Worm (Caenorhabditis elegans) whole organism, young adult: ENCODE data around the gene srx-62.

Experiments
- B0035.1 ChIP-seq: sonication (generic microtip); optimal IDR thresholded peaks from 2 replicates; lab custom pipeline; 2016; ENCODE audit warnings: missing genetic modification characterization, mild to moderate bottlenecking, missing compliant biosample characterization, missing genotype, missing genetic modification reagents
- B0261.1 ChIP-seq: sonication (generic microtip); optimal IDR thresholded peaks from 2 replicates; lab custom pipeline; 2016; ENCODE audit warnings: mild to moderate bottlenecking, missing genetic modification characterization, moderate library complexity, missing compliant biosample characterization
- C06A6.2 ChIP-seq: fragments of 200-800 bp; sonication (Bioruptor generic); conservative IDR thresholded peaks from 2 replicates; pipeline ENCODE4 v1.3.6; 2022; ENCODE audit warnings: missing genetic modification characterization, missing compliant biosample characterization
- F10E7.11 ChIP-seq: sonication (generic microtip); optimal IDR thresholded peaks from 2 replicates; lab custom pipeline; 2017; ENCODE audit warnings: mild to moderate bottlenecking, missing genetic modification characterization, moderate library complexity, missing compliant biosample characterization
- F22D6.2 ChIP-seq: sonication (generic microtip); optimal IDR thresholded peaks from 2 replicates; lab custom pipeline; 2016; ENCODE audit warnings: mild to moderate bottlenecking, missing genetic modification characterization, missing compliant biosample characterization
- F23B12.7 ChIP-seq: sonication (generic microtip); optimal IDR thresholded peaks from 2 replicates; lab custom pipeline; 2017; ENCODE audit warnings: missing genetic modification characterization, mild to moderate bottlenecking, missing compliant biosample characterization, antibody characterized with exemption, moderate library complexity; ENCODE audit not compliant: insufficient read depth
- F37B4.10 ChIP-seq: fragments of 200-800 bp; sonication (Bioruptor generic); IDR thresholded peaks from 2 replicates; pipeline ENCODE4 v1.3.6; 2022; ENCODE audit warnings: missing genetic modification characterization, missing compliant biosample characterization
- F39B2.1 ChIP-seq: fragments of 200-800 bp; sonication (Bioruptor generic); IDR thresholded peaks from 2 replicates; pipeline ENCODE4 v1.3.6; 2022; ENCODE audit warnings: missing genetic modification reagents, missing genetic modification characterization, missing compliant biosample characterization
- F49E8.2 ChIP-seq: sonication (generic microtip); optimal IDR thresholded peaks from 3 replicates; lab custom pipeline; 2017; ENCODE audit warnings: missing genetic modification characterization, mild to moderate bottlenecking, missing compliant biosample characterization, antibody characterized with exemption, moderate library complexity; ENCODE audit not compliant: insufficient read depth
- K12H6.12 ChIP-seq: fragments of 200-800 bp; sonication (Bioruptor generic); optimal IDR thresholded peaks from 2 replicates; lab custom pipeline; 2018; ENCODE audit warnings: mild to moderate bottlenecking, missing genetic modification characterization, missing compliant biosample characterization
- Y56A3A.18 ChIP-seq: fragments of 200-800 bp; sonication (Bioruptor generic); IDR thresholded peaks from 2 replicates; pipeline ENCODE4 v1.3.6; 2022; ENCODE audit warnings: missing genetic modification reagents, missing genetic modification characterization, missing compliant biosample characterization
- attf-3 ChIP-seq: fragments of 200-800 bp; sonication (Bioruptor generic); conservative IDR thresholded peaks from 2 replicates; pipeline ENCODE4 v1.3.6; 2022; ENCODE audit warnings: missing genetic modification reagents, missing genetic modification characterization, missing compliant biosample characterization
- bed-2 ChIP-seq: fragments of 200-800 bp; sonication (Bioruptor generic); IDR thresholded peaks from 2 replicates; pipeline ENCODE4 v1.3.6; 2022; ENCODE audit warnings: missing genetic modification reagents, missing genetic modification characterization, missing compliant biosample characterization
- cebp-1 ChIP-seq, 2 experiments: fragments of 200-800 bp in 1 of 2; sonication (Bioruptor generic) in 1 of 2; sonication (generic microtip) in 1 of 2; IDR thresholded peaks in 1 of 2; optimal IDR thresholded peaks in 1 of 2; 2 replicates each; pipeline versions ENCODE4 v1.3.6 to Lab custom; 2017 to 2022; ENCODE audit warnings: missing compliant biosample characterization in 2 of 2, missing genetic modification characterization in 2 of 2, mild to moderate bottlenecking in 1 of 2, missing genetic modification reagents in 1 of 2, moderate library complexity in 1 of 2
- cebp-2 ChIP-seq: fragments of 200-800 bp; sonication (Bioruptor generic); IDR thresholded peaks from 2 replicates; pipeline ENCODE4 v1.3.6; 2022; ENCODE audit warnings: missing genetic modification characterization, missing compliant biosample characterization
- dpl-1 ChIP-seq: fragments of 150-350 bp; optimal IDR thresholded peaks from 2 replicates; lab custom pipeline; 2014; ENCODE audit warnings: missing biosample characterization, missing genetic modification reagents, missing genetic modification characterization
- egl-44 ChIP-seq: fragments of 200-800 bp; sonication (Bioruptor generic); IDR thresholded peaks from 2 replicates; pipeline ENCODE4 v1.3.6; 2022; ENCODE audit warnings: missing genetic modification reagents, missing genetic modification characterization, missing compliant biosample characterization
- ets-4 ChIP-seq: fragments of 200-800 bp; sonication (Bioruptor generic); optimal IDR thresholded peaks from 2 replicates; lab custom pipeline; 2018; ENCODE audit warnings: mild to moderate bottlenecking, missing genetic modification characterization, missing compliant biosample characterization
- him-1 ChIP-seq: sonication (generic microtip); optimal IDR thresholded peaks from 2 replicates; lab custom pipeline; 2016; ENCODE audit warnings: missing genotype, missing genetic modification reagents, missing genetic modification characterization, missing compliant biosample characterization
- hlh-12 ChIP-seq: sonication (generic microtip); optimal IDR thresholded peaks from 2 replicates; lab custom pipeline; 2016; ENCODE audit warnings: missing genetic modification characterization, missing compliant biosample characterization
- hlh-26 ChIP-seq: fragments of 200-800 bp; sonication (Bioruptor generic); conservative IDR thresholded peaks from 2 replicates; pipeline ENCODE4 v1.3.6; 2022; ENCODE audit warnings: missing genetic modification reagents, missing genetic modification characterization, missing compliant biosample characterization
- hmg-1.2 ChIP-seq: fragments of 200-800 bp; sonication (Bioruptor generic); IDR thresholded peaks from 2 replicates; pipeline ENCODE4 v1.3.6; 2022; ENCODE audit warnings: missing genetic modification reagents, missing genetic modification characterization, missing compliant biosample characterization
- hrde-1 ChIP-seq: sonication (generic microtip); optimal IDR thresholded peaks from 2 replicates; lab custom pipeline; 2016; ENCODE audit warnings: missing genetic modification characterization, mild to moderate bottlenecking, missing compliant biosample characterization, moderate library complexity, missing genotype, missing genetic modification reagents, borderline replicate concordance
- let-607 ChIP-seq, 2 experiments: fragments of 200-800 bp in 1 of 2; sonication (Bioruptor generic) in 1 of 2; sonication (generic microtip) in 1 of 2; optimal IDR thresholded peaks; 2 replicates each; lab custom pipeline; 2016 to 2018; ENCODE audit warnings: mild to moderate bottlenecking in 2 of 2, missing compliant biosample characterization in 2 of 2, missing genetic modification characterization in 2 of 2, moderate library complexity in 2 of 2, missing genotype in 1 of 2
- lin-40 ChIP-seq: sonication (generic microtip); optimal IDR thresholded peaks from 2 replicates; lab custom pipeline; 2016; ENCODE audit warnings: missing genetic modification characterization, mild to moderate bottlenecking, missing compliant biosample characterization, missing genotype, missing genetic modification reagents
- madf-10 ChIP-seq: sonication (generic microtip); optimal IDR thresholded peaks from 2 replicates; lab custom pipeline; 2016; ENCODE audit warnings: mild to moderate bottlenecking, missing genetic modification characterization, missing compliant biosample characterization
- madf-6 ChIP-seq: fragments of 200-800 bp; sonication (Bioruptor generic); IDR thresholded peaks from 2 replicates; pipeline ENCODE4 v1.3.6; 2022; ENCODE audit warnings: missing genetic modification reagents, missing genetic modification characterization, missing compliant biosample characterization
- mel-28 ChIP-seq: sonication (generic microtip); optimal IDR thresholded peaks from 2 replicates; lab custom pipeline; 2016; ENCODE audit warnings: borderline replicate concordance, mild to moderate bottlenecking, missing genetic modification characterization, missing compliant biosample characterization
- nfya-1 ChIP-seq: sonication (generic microtip); optimal IDR thresholded peaks from 2 replicates; lab custom pipeline; 2017; ENCODE audit warnings: antibody characterized with exemption, missing compliant biosample characterization, missing genetic modification characterization, borderline replicate concordance; ENCODE audit not compliant: insufficient read depth
- nfya-2 ChIP-seq: fragments of 200-800 bp; sonication (Bioruptor generic); IDR thresholded peaks from 2 replicates; pipeline ENCODE4 v1.3.6; 2022; ENCODE audit warnings: missing genetic modification reagents, missing genetic modification characterization, missing compliant biosample characterization
- nfyb-1 ChIP-seq: fragments of 200-800 bp; sonication (Bioruptor generic); IDR thresholded peaks from 2 replicates; pipeline ENCODE4 v1.3.6; 2022; ENCODE audit warnings: missing genetic modification reagents, missing genetic modification characterization, missing compliant biosample characterization
- nhr-120 ChIP-seq: fragments of 200-800 bp; sonication (Bioruptor generic); IDR thresholded peaks from 2 replicates; pipeline ENCODE4 v1.3.6; 2022; ENCODE audit warnings: missing genetic modification characterization, missing compliant biosample characterization
- nhr-27 ChIP-seq: fragments of 200-800 bp; sonication (Bioruptor generic); optimal IDR thresholded peaks from 2 replicates; lab custom pipeline; 2018; ENCODE audit warnings: mild to moderate bottlenecking, missing genetic modification characterization, moderate library complexity, missing compliant biosample characterization
- nhr-80 ChIP-seq: sonication (generic microtip); optimal IDR thresholded peaks from 2 replicates; lab custom pipeline; 2016; ENCODE audit warnings: missing genetic modification characterization, missing compliant biosample characterization
- pbrm-1 ChIP-seq: fragments of 200-800 bp; sonication (Bioruptor generic); IDR thresholded peaks from 2 replicates; pipeline ENCODE4 v1.3.6; 2022; ENCODE audit warnings: missing genetic modification reagents, missing genetic modification characterization, missing compliant biosample characterization
- rec-8 ChIP-seq, 2 experiments: sonication (generic microtip); optimal IDR thresholded peaks; 2 replicates each; lab custom pipeline; 2016; ENCODE audit warnings: mild to moderate bottlenecking in 2 of 2, missing genetic modification characterization in 2 of 2, missing genetic modification reagents in 2 of 2, missing genotype in 2 of 2, missing biosample characterization in 1 of 2, missing compliant biosample characterization in 1 of 2, moderate library complexity in 1 of 2
- sdz-38 ChIP-seq: sonication (generic microtip); optimal IDR thresholded peaks from 2 replicates; lab custom pipeline; 2016; ENCODE audit warnings: missing genotype, missing genetic modification characterization, missing compliant biosample characterization
- sea-2 ChIP-seq: fragments of 200-800 bp; sonication (Bioruptor generic); IDR thresholded peaks from 2 replicates; pipeline ENCODE4 v1.3.6; 2022; ENCODE audit warnings: missing genetic modification characterization, missing compliant biosample characterization
- snpc-4 ChIP-seq, 5 experiments: fragments of 150-350 bp in 1 of 5; sonication (generic microtip) in 4 of 5; optimal IDR thresholded peaks; 2 replicates each; lab custom pipeline; 2014 to 2018; ENCODE audit warnings: missing genetic modification characterization in 5 of 5, missing biosample characterization in 3 of 5, antibody characterized with exemption in 2 of 5, mild to moderate bottlenecking in 2 of 5, missing compliant biosample characterization in 2 of 5, missing genotype in 2 of 5, moderate library complexity in 2 of 5, missing genetic modification reagents in 1 of 5
- unc-62 ChIP-seq: fragments of 150-350 bp; optimal IDR thresholded peaks from 2 replicates; lab custom pipeline; 2014; ENCODE audit warnings: missing biosample characterization, missing genetic modification reagents, missing genetic modification characterization
- xnd-1 ChIP-seq: sonication (generic microtip); optimal IDR thresholded peaks from 2 replicates; lab custom pipeline; 2016; ENCODE audit warnings: missing genotype, missing genetic modification reagents, missing genetic modification characterization, missing compliant biosample characterization
- ztf-18 ChIP-seq: sonication (generic microtip); optimal IDR thresholded peaks from 2 replicates; lab custom pipeline; 2016; ENCODE audit warnings: missing genotype, mild to moderate bottlenecking, missing genetic modification characterization, missing compliant biosample characterization

srx-62 gene

DNA sequence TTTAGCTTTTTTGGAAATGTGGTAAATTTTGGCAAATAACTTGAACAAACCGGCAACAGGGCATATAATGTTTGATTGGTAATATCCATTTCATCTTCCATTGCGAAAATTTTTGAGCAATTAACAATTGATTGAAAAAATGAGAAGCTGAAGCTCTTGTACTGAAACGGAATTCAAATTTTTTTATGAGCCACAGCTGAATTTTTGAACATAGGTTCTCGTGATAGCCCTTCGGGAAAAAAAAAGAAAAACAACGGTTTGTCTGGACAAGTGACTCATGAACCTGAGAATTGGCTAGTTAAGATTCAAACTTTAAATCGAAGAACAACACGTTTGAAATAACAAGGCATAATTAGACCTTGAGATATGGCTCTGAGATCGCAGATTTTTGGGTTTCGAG lies at the start of gene srx-62:
Gene srx-62 (minus strand): TSS at position 101 of the 400 bp plus-strand sequence.
- TF ChIP-seq mel-28 (tag; lab: Kevin White, UChicago) (no peak), cebp-2 (GFP tag; lab: Robert Waterston, UW) (no peak), nfya-1 (tag; lab: Kevin White, UChicago) (no peak), lin-40 (tag; lab: Kevin White, UChicago) (no peak), bed-2 (GFP tag; lab: Robert Waterston, UW) (no peak), B0035.1 (no peak), dpl-1 (no peak), unc-62 (no peak), xnd-1 (tag; lab: Kevin White, UChicago) (no peak), ets-4 (GFP tag; lab: Kevin White, UChicago) (no peak), Y56A3A.18 (GFP tag; lab: Robert Waterston, UW) (no peak), egl-44 (GFP tag; lab: Robert Waterston, UW) (no peak), hmg-1.2 (GFP tag; lab: Robert Waterston, UW) (no peak), nfya-2 (GFP tag; lab: Robert Waterston, UW) (no peak), pbrm-1 (GFP tag; lab: Robert Waterston, UW) (no peak), nhr-27 (tag; lab: Kevin White, UChicago) (no peak), snpc-4 (GFP tag; optimal IDR thresholded peaks at IDR 0.05; lab: Kevin White, UChicago) (no peak), snpc-4 (tag; optimal IDR thresholded peaks at IDR 0.05; lab: Kevin White, UChicago) (no peak), ztf-18 (tag; lab: Kevin White, UChicago) (no peak), F10E7.11 (tag; lab: Kevin White, UChicago) (no peak)

DNA sequence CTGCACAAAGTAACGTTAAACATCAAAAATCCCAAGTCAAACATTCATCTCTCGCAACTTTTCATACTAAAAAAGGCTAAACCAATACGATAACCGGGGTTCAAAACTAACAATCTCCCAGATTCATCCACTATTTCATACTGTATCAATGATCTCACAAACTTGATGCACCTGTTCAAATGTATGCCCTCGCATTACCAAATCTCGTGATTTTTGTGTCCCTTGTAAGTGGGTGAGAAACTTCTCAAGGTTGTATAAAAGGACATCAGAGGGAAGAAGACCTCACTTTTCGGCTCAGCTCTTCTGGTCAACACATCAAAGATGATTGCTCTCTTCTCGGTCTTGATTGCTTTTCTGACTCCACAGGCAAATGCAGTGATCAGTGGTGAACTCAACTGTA lies 47.9 kb upstream of the srx-62 start, which contains the start of gene phat-3:
Gene phat-3 (plus strand): TSS at position 301 of the 400 bp plus-strand sequence.
- TF ChIP-seq F37B4.10 (GFP tag; lab: Robert Waterston, UW): 0 out of 2 replicates have a peak, but pooled peaks have one; percentile 52
- no peak for TF ChIP-seq sea-2 (GFP tag; lab: Robert Waterston, UW)

DNA sequence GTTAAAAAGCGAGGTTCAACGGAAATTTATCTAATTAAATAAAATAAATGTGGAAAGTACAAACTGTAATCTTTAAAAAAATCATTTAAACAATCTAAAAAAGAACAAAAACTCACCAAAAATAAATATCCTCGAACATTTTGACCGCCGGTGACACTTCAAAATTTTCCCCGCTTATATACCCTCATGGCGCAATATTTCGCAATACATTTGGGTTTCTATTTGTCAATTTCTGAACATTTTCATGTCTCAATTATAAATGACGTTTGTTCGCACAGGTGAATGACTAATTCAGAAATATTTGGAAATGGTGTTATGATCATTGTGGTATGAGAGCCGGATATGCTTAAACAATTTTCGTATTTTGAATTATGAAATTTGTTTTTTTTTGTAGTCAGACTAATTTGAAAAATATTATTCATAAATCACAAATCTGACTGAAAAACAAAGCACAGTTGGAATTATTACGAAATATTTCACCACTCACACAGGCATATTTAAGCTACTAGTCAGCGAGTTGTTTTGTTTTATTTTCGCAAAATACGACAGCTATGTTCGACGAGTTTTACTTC lies 46.2 kb upstream of the srx-62 start, which contains the start of the genes C49G7.10 and irg-2:
Gene C49G7.10 (minus strand): TSS at position 169 of the 572 bp plus-strand sequence.
Gene irg-2 (plus strand): TSS at position 329 of the 572 bp plus-strand sequence.
- TF ChIP-seq let-607 (tag; optimal IDR thresholded peaks at IDR 0.05; lab: Kevin White, UChicago) (no peak), madf-6 (no peak), hlh-12 (tag; lab: Kevin White, UChicago) (no peak), attf-3 (no peak), hlh-26 (GFP tag; lab: Robert Waterston, UW) (no peak), nhr-80 (tag; lab: Kevin White, UChicago) (peak; percentile 30), hrde-1 (tag; lab: Kevin White, UChicago) (no peak), F49E8.2 (no peak), cebp-2 (GFP tag; lab: Robert Waterston, UW) (peak; percentile 85; the same call in 1 of the 2 replicates), ztf-18 (tag; lab: Kevin White, UChicago) (no peak), cebp-1 (GFP tag; IDR thresholded peaks at IDR 0.05; lab: Robert Waterston, UW) (peak; percentile 98), cebp-1 (tag; optimal IDR thresholded peaks at IDR 0.05; lab: Kevin White, UChicago) (peak; percentile 100), nhr-120 (no peak), him-1 (tag; lab: Kevin White, UChicago) (no peak), unc-62 (peak; percentile 51), bed-2 (GFP tag; lab: Robert Waterston, UW) (no peak), F22D6.2 (tag; lab: Kevin White, UChicago) (no peak), F23B12.7 (tag; lab: Kevin White, UChicago) (no peak), F39B2.1 (GFP tag; lab: Robert Waterston, UW) (no peak), rec-8 (tag; optimal IDR thresholded peaks at IDR 0.05; lab: Kevin White, UChicago) (no peak), C06A6.2 (no peak), nfyb-1 (GFP tag; lab: Robert Waterston, UW) (no peak), ets-4 (GFP tag; lab: Kevin White, UChicago) (no peak), sdz-38 (tag; lab: Kevin White, UChicago) (no peak), B0261.1 (tag; lab: Kevin White, UChicago) (no peak), K12H6.12 (no peak), madf-10 (tag; lab: Kevin White, UChicago) (no peak)
